Worm (Caenorhabditis elegans) whole organism, L3 larva: ENCODE results near the gene C42C1.8.

Experiments used
- jun-1 ChIP-seq: fragments of 150-350 bp; optimal IDR thresholded peaks from 2 replicates; lab custom pipeline; 2014; ENCODE audit warnings: missing biosample characterization, missing genetic modification reagents, missing genetic modification characterization
- nhr-11 ChIP-seq: fragments of 150-350 bp; optimal IDR thresholded peaks from 2 replicates; lab custom pipeline; 2014; ENCODE audit warnings: missing biosample characterization, missing genetic modification characterization
- nhr-77 ChIP-seq: fragments of 150-350 bp; optimal IDR thresholded peaks from 2 replicates; lab custom pipeline; 2014; ENCODE audit warnings: missing biosample characterization, missing genetic modification characterization
- snpc-4 ChIP-seq: fragments of 150-350 bp; optimal IDR thresholded peaks from 2 replicates; lab custom pipeline; 2014; ENCODE audit warnings: missing biosample characterization, missing genetic modification characterization

- no peak for TF ChIP-seq nhr-11 (tag; lab: Kevin White, UChicago)
- TF ChIP-seq snpc-4 (tag; lab: Kevin White, UChicago) = no peak
- no peak for TF ChIP-seq nhr-77
- no peak for TF ChIP-seq jun-1 (tag; lab: Kevin White, UChicago)
Observed at ce11 chrIV:12289149-12289548, 1.7 kb upstream of the C42C1.8 start, which contains the start of gene C42C1.9.
